Worm (Caenorhabditis elegans): ENCODE measurements around the gene srx-92.
"Not testable (repeated sequence)": the region's sequence is repeated elsewhere in the genome, so short reads cannot be mapped to it uniquely, and the experiment has no call there.

srx-92 gene

DNA sequence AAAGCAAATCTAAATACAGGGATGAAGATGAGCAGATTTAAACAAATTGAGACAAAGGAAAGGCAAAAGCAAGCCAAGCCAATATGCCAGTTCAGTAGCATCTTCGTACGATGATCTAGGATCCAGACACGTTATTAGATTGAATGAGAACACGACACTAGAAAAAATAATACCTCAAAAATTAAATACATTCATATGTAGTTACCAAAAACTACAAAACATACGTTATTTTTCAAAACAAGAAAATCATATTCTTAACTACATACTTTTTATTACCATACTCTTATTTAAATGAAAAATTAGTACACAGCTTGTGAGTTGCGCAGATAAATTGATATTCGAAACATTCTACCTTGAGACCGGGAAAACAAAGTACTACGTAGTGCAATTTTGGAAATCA is 12.0 kb downstream of the srx-92 start, which contains the start of gene srx-6:
Gene srx-6, minus strand, starts transcription at position 101 of the 400 bp plus-strand sequence.
- TF ChIP-seq ces-1 (GFP tag; optimal IDR thresholded peaks at IDR 0.05) (no peak), nhr-237 (tag; optimal IDR thresholded peaks at IDR 0.05) (no peak), zip-8 (tag; optimal IDR thresholded peaks at IDR 0.05) (no peak), ham-2 (GFP tag; optimal IDR thresholded peaks at IDR 0.05) (no peak), sem-2 (GFP tag; optimal IDR thresholded peaks at IDR 0.05) (no peak), mep-1 (tag; optimal IDR thresholded peaks at IDR 0.05) (no peak), bed-3 (GFP tag; optimal IDR thresholded peaks at IDR 0.05) (no peak), mab-5 (tag; optimal IDR thresholded peaks at IDR 0.05) (no peak), tbx-8 (GFP tag; optimal IDR thresholded peaks at IDR 0.05) (no peak), unc-39 (tag; optimal IDR thresholded peaks at IDR 0.05) (no peak), ceh-39 (tag; optimal IDR thresholded peaks at IDR 0.05) (no peak), nhr-2 (tag; optimal IDR thresholded peaks at IDR 0.05) (no peak)

DNA sequence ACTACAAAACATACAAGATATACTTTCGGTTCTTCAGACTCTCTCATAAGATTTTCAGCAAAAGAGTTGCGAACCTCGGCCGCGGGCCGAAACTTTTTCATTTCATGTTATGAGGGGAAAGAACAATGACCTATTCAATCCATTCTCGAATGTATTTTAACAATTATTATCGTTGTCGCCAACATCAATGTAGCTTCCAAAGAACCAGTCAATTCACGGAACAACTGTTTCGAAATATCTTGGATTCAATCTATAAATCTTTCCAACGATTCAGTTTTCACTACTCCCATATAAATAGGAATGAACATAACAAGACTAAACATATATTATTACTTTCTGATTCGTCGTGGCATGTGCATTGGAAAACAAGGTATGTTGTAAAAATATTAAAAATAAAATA is 18.1 kb downstream of the srx-92 start, which contains the start of gene F07G11.1:
Gene F07G11.1, plus strand, starts transcription at position 301 of the 400 bp plus-strand sequence.
- TF ChIP-seq tbx-8 (GFP tag; optimal IDR thresholded peaks at IDR 0.05): no peak
- TF ChIP-seq nhr-2 (tag; optimal IDR thresholded peaks at IDR 0.05): no peak
- no peak for TF ChIP-seq lin-32 (GFP tag; optimal IDR thresholded peaks at IDR 0.05)
- TF ChIP-seq blmp-1 (tag; optimal IDR thresholded peaks at IDR 0.05): no peak
- no peak for TF ChIP-seq snpc-4 (tag; optimal IDR thresholded peaks at IDR 0.05)
- TF ChIP-seq ces-1 (GFP tag; optimal IDR thresholded peaks at IDR 0.05): no peak
- TF ChIP-seq sptf-1 (tag; optimal IDR thresholded peaks at IDR 0.05): no peak
- TF ChIP-seq M03D4.4 (tag; optimal IDR thresholded peaks at IDR 0.05): no peak
- no peak for TF ChIP-seq mls-2 (tag; optimal IDR thresholded peaks at IDR 0.05)
- TF ChIP-seq unc-120 (tag; optimal IDR thresholded peaks at IDR 0.05; ENCODE audit: poor library complexity, severe bottlenecking): no peak

DNA sequence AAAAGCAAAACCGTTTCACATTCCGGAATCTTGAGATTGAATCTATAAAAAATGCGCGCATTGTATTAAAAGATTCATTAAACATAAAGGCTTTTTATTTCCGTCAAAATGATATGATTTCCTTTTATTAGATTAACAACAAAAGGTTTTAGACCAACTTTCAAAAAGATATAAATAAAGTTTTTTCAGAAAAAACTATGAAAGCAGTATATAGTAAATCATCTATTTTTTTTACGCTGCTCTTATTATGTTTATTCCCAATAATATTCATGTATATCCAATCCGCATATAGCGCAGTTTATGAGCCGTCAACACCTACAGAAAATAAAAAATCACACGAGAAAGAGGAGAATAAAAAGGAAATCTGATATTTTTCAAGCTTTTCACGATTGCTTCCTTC is 20.7 kb downstream of the srx-92 start, which contains the start of gene F07G11.2:
Gene F07G11.2, plus strand, starts transcription at position 301 of the 400 bp plus-strand sequence.
- TF ChIP-seq ceh-43 (GFP tag; optimal IDR thresholded peaks at IDR 0.05); M03D4.4 (tag; optimal IDR thresholded peaks at IDR 0.05); nhr-237 (tag; optimal IDR thresholded peaks at IDR 0.05): not testable (repeated sequence)

DNA sequence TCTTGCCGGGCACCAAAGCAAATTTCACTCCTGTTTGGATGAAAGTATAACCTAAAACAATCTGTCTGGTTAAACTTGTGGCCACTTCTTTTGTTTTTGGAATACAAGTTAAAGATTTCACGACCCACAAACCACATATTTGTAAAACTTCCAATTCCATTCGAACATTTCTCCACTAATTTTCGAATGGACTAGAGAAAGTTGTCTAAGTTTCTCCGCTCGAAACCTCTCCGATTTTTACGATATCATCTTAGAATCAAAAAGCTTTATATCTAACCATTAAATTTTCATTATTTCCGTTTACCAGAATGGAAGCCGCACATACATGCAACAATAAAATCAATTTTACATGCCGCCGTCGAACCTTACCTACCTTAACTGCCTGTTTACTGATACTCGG is 26.7 kb downstream of the srx-92 start, which contains the start of gene F07G11.3:
Gene F07G11.3, plus strand, starts transcription at position 301 of the 400 bp plus-strand sequence.
- TF ChIP-seq cnd-1 (tag; optimal IDR thresholded peaks at IDR 0.05) (no peak), sem-2 (GFP tag; optimal IDR thresholded peaks at IDR 0.05) (no peak), elt-1 (tag; optimal IDR thresholded peaks at IDR 0.05; ENCODE audit: borderline replicate concordance, insufficient read depth) (no peak), nhr-2 (tag; optimal IDR thresholded peaks at IDR 0.05) (no peak), ztf-11 (tag; optimal IDR thresholded peaks at IDR 0.05) (no peak), nhr-28 (tag; optimal IDR thresholded peaks at IDR 0.05) (no peak), hlh-1 (tag; optimal IDR thresholded peaks at IDR 0.05) (no peak), ces-1 (GFP tag; optimal IDR thresholded peaks at IDR 0.05) (no peak), unc-62 (GFP tag; optimal IDR thresholded peaks at IDR 0.05) (no peak), lin-32 (GFP tag; optimal IDR thresholded peaks at IDR 0.05) (no peak), blmp-1 (tag; optimal IDR thresholded peaks at IDR 0.05) (no peak)

DNA sequence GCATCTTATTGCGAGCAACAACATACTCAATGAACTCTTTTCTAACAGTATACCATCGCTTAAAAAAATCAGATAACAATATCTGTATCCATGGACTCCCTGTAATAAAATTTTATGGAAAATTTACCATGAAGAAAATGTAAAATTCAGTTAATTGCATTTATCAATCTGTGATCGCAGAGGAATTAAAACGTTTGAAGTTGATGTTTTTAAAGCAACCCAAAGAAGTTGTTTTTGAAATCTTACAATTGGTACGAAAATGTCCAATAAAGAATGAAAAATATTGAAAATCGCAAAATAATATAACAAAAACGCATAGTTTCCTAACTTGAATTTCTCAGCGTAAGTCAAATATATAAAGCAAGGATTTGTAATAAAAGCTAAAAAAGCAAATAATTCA is 27.9 kb downstream of the srx-92 start, which contains the start of gene srj-32:
Gene srj-32, minus strand, starts transcription at position 101 of the 400 bp plus-strand sequence.
- TF ChIP-seq sptf-1 (tag; optimal IDR thresholded peaks at IDR 0.05): no peak

DNA sequence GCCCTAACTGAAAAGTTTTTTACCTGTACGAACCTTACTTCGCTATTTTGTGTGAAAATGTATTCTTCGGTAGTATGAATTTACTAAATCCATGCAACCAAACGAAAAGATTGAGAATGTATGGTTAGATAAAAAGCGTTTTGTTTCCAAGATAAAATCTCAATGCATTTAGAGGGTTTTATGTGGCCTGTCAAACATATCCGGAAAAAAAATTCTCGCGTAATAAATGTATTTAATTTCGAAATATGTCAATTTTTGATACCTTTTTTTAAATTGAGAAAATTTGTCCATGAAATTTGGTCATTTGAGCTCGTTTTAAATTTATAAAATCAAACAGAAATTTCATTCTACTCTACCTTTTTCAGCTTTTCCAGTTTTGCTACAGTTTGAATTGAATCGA is 29.9 kb downstream of the srx-92 start, which contains the start of gene F07G11.4:
Gene F07G11.4, minus strand, starts transcription at position 101 of the 400 bp plus-strand sequence.
- TF ChIP-seq sptf-1 (tag; optimal IDR thresholded peaks at IDR 0.05): no peak
- no peak for TF ChIP-seq nhr-12 (tag; optimal IDR thresholded peaks at IDR 0.05)
- TF ChIP-seq ham-2 (GFP tag; optimal IDR thresholded peaks at IDR 0.05): no peak
- TF ChIP-seq cnd-1 (tag; optimal IDR thresholded peaks at IDR 0.05): no peak
- TF ChIP-seq M03D4.4 (tag; optimal IDR thresholded peaks at IDR 0.05): no peak
- TF ChIP-seq nhr-237 (tag; optimal IDR thresholded peaks at IDR 0.05): no peak
- TF ChIP-seq nhr-28 (tag; optimal IDR thresholded peaks at IDR 0.05): no peak
- no peak for TF ChIP-seq ces-1 (GFP tag; optimal IDR thresholded peaks at IDR 0.05)
- no peak for TF ChIP-seq tbx-8 (GFP tag; optimal IDR thresholded peaks at IDR 0.05)
- no peak for TF ChIP-seq ceh-83 (GFP tag; optimal IDR thresholded peaks at IDR 0.05)
- TF ChIP-seq flh-1 (GFP tag; optimal IDR thresholded peaks at IDR 0.05): no peak
- no peak for TF ChIP-seq mep-1 (tag; optimal IDR thresholded peaks at IDR 0.05)
- no peak for TF ChIP-seq elt-1 (tag; optimal IDR thresholded peaks at IDR 0.05; ENCODE audit: borderline replicate concordance, insufficient read depth)
- TF ChIP-seq mab-5 (tag; optimal IDR thresholded peaks at IDR 0.05): no peak
- no peak for TF ChIP-seq lsy-2 (tag; optimal IDR thresholded peaks at IDR 0.05)
- TF ChIP-seq lin-32 (GFP tag; optimal IDR thresholded peaks at IDR 0.05): no peak
- TF ChIP-seq drap-1 (GFP tag; optimal IDR thresholded peaks at IDR 0.05): no peak
- TF ChIP-seq ceh-43 (GFP tag; optimal IDR thresholded peaks at IDR 0.05): no peak
- TF ChIP-seq unc-62 (GFP tag; optimal IDR thresholded peaks at IDR 0.05): no peak
- no peak for TF ChIP-seq nhr-76 (tag; optimal IDR thresholded peaks at IDR 0.05)

All from whole organism, mixed stage, embryonic.